Worm (Caenorhabditis elegans) whole organism, L4/young adult: ENCODE data around the gene C33F10.1.

ENCODE experiments used
- W03F9.2 ChIP-seq: fragments of 150-350 bp; optimal IDR thresholded peaks from 2 replicates; lab custom pipeline; 2014; ENCODE audit warnings: missing biosample characterization, missing genetic modification characterization
- dao-5 ChIP-seq: sonication (generic microtip); optimal IDR thresholded peaks from 2 replicates; lab custom pipeline; 2016; ENCODE audit warnings: missing genotype, missing genetic modification characterization, moderate library complexity, missing compliant biosample characterization
- him-1 ChIP-seq: sonication (generic microtip); optimal IDR thresholded peaks from 2 replicates; lab custom pipeline; 2016; ENCODE audit warnings: missing genotype, missing genetic modification reagents, missing genetic modification characterization, missing compliant biosample characterization

The C33F10.1 gene

DNA sequence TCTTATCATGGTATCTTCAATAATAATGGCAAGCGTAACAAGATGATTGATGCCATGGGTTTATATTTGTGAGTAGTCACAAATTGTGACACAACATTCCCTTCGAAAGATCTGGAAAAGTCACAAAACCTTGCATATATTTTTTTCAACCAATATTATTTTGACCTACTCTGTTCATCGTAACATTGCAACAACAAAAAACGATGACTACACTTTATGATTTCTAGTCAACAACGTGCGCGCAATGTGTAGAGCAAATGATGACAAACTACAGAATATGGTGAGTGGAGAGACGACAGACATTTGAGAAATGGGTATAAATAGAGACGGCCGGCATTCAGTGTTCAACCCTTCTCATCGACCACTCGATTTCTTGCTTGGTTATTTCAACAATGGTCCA, 46.9 kb downstream of the C33F10.1 start, which contains the start of gene gst-7:
TSS of gene gst-7 (plus strand) at position 336 of the 400 bp plus-strand sequence.
- TF ChIP-seq him-1 (tag; lab: Kevin White, UChicago) (no peak), dao-5 (tag; lab: Kevin White, UChicago) (no peak), W03F9.2 (no peak)

DNA sequence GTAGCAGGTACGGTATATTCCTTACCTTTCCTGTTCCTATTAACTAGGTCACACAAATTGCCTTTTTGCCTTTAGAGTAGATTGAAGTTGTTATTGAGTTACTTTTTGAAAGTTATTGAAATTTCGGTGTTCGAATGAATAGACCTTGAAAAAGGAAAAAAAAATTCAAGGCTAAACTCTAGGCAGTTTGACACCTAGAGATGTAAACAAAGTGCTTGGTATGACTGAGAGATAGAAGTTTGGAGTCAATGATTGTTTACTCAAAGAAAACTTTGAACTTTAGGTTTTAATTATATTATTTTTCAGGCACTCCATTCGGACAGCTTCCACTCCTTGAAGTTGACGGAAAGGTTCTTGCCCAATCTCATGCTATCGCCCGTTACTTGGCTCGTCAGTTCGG, 47.7 kb downstream of the C33F10.1 start:
- TF ChIP-seq W03F9.2, result no peak
- no peak for TF ChIP-seq him-1 (tag; lab: Kevin White, UChicago)
- TF ChIP-seq dao-5 (tag; lab: Kevin White, UChicago), result no peak

ce11 chrII:4883412-4883811, 48.6 kb downstream of the C33F10.1 start, which contains the start of gene gst-8:
Gene gst-8, plus strand, starts transcription at chrII:4883712.
- TF ChIP-seq him-1 (tag; lab: Kevin White, UChicago) (no peak), dao-5 (tag; lab: Kevin White, UChicago) (no peak), W03F9.2 (no peak)

- TF ChIP-seq dao-5 (tag; lab: Kevin White, UChicago) (no peak), him-1 (tag; lab: Kevin White, UChicago) (no peak), W03F9.2 (no peak)
Measured at ce11 chrII:4884403-4884802, 49.6 kb downstream of the C33F10.1 start.
